Worm (Caenorhabditis elegans): Measurements from ENCODE around the gene idpa-2.

Gene idpa-2

ce11 chrII:8763367-8763766, 29.2 kb downstream of the idpa-2 start:
- TF ChIP-seq tbx-2 (tag; optimal IDR thresholded peaks at IDR 0.05) (no peak), pha-2 (tag; optimal IDR thresholded peaks at IDR 0.05) (no peak), ceh-24 (tag; optimal IDR thresholded peaks at IDR 0.05) (no peak), mec-3 (tag; optimal IDR thresholded peaks at IDR 0.05; ENCODE audit: borderline replicate concordance) (no peak)

- no peak for TF ChIP-seq ceh-31 (tag; optimal IDR thresholded peaks at IDR 0.05)
- no peak for TF ChIP-seq hlh-8 (tag; optimal IDR thresholded peaks at IDR 0.05)
- TF ChIP-seq pha-4 (tag; optimal IDR thresholded peaks at IDR 0.05): no peak
- no peak for TF ChIP-seq gmeb-2 (tag; optimal IDR thresholded peaks at IDR 0.05)
- TF ChIP-seq rnt-1 (tag; optimal IDR thresholded peaks at IDR 0.05): no peak
- TF ChIP-seq sdc-2 (tag; optimal IDR thresholded peaks at IDR 0.05): no peak
- TF ChIP-seq ref-2 (tag; optimal IDR thresholded peaks at IDR 0.05): no peak
- TF ChIP-seq ceh-9 (tag; optimal IDR thresholded peaks at IDR 0.05): no peak
- no peak for TF ChIP-seq ceh-22 (tag; optimal IDR thresholded peaks at IDR 0.05)
- no peak for TF ChIP-seq C08G9.2 (tag; optimal IDR thresholded peaks at IDR 0.05)
- no peak for TF ChIP-seq nfya-1 (tag; optimal IDR thresholded peaks at IDR 0.05)
- TF ChIP-seq tbx-7 (tag; optimal IDR thresholded peaks at IDR 0.05): no peak
Observed at ce11 chrII:8761739-8762138, 30.8 kb downstream of the idpa-2 start.

ce11 chrII:8759493-8759892, 33.0 kb downstream of the idpa-2 start, which contains the start of gene fut-1:
fut-1 (minus strand) TSS chrII:8759593.
- no peak for TF ChIP-seq dve-1 (tag; optimal IDR thresholded peaks at IDR 0.05)
- TF ChIP-seq rnt-1 (tag; optimal IDR thresholded peaks at IDR 0.05): no peak
- TF ChIP-seq lim-6 (tag; optimal IDR thresholded peaks at IDR 0.05): no peak
- no peak for TF ChIP-seq pqm-1 (tag; optimal IDR thresholded peaks at IDR 0.05)
- TF ChIP-seq tbx-2 (tag; optimal IDR thresholded peaks at IDR 0.05): no peak
- no peak for TF ChIP-seq ceh-24 (tag; optimal IDR thresholded peaks at IDR 0.05)
- no peak for TF ChIP-seq pha-4 (tag; optimal IDR thresholded peaks at IDR 0.05)
- no peak for TF ChIP-seq pros-1 (tag; optimal IDR thresholded peaks at IDR 0.05)
- no peak for TF ChIP-seq hlh-13 (GFP tag; optimal IDR thresholded peaks at IDR 0.05)
- no peak for TF ChIP-seq ceh-9 (tag; optimal IDR thresholded peaks at IDR 0.05)
- no peak for TF ChIP-seq ama-1 (optimal IDR thresholded peaks at IDR 0.05)
- TF ChIP-seq F13H6.1 (tag; optimal IDR thresholded peaks at IDR 0.05): no peak
- no peak for TF ChIP-seq sdc-2 (tag; optimal IDR thresholded peaks at IDR 0.05)

ce11 chrII:8755270-8755669, 37.3 kb downstream of the idpa-2 start, which contains the start of gene K08F8.7:
K08F8.7 (minus strand) TSS chrII:8755370.
- no peak for TF ChIP-seq hlh-15 (tag; optimal IDR thresholded peaks at IDR 0.05)
- no peak for TF ChIP-seq hlh-13 (GFP tag; optimal IDR thresholded peaks at IDR 0.05)
- no peak for TF ChIP-seq elt-4 (tag; optimal IDR thresholded peaks at IDR 0.05)
- TF ChIP-seq eyg-1 (tag; optimal IDR thresholded peaks at IDR 0.05): no peak
- no peak for TF ChIP-seq pat-9 (tag; optimal IDR thresholded peaks at IDR 0.05)
- TF ChIP-seq ahr-1 (tag; optimal IDR thresholded peaks at IDR 0.05): no peak
- TF ChIP-seq ceh-2 (tag; optimal IDR thresholded peaks at IDR 0.05): no peak
- no peak for TF ChIP-seq Y22D7AL.16 (tag; optimal IDR thresholded peaks at IDR 0.05)
- no peak for TF ChIP-seq ceh-48 (tag; optimal IDR thresholded peaks at IDR 0.05)
- TF ChIP-seq ceh-18 (tag; optimal IDR thresholded peaks at IDR 0.05): no peak
- no peak for TF ChIP-seq ama-1 (optimal IDR thresholded peaks at IDR 0.05)
- no peak for TF ChIP-seq ceh-30 (tag; optimal IDR thresholded peaks at IDR 0.05)
- TF ChIP-seq C38D4.7 (GFP tag; optimal IDR thresholded peaks at IDR 0.05): no peak
- TF ChIP-seq mec-3 (tag; optimal IDR thresholded peaks at IDR 0.05; ENCODE audit: borderline replicate concordance): no peak

ce11 chrII:8751686-8752085, 40.9 kb downstream of the idpa-2 start, which contains the start of gene atf-2:
atf-2 (plus strand) TSS chrII:8751986.
- TF ChIP-seq gmeb-2 (tag; optimal IDR thresholded peaks at IDR 0.05) (no peak), pros-1 (tag; optimal IDR thresholded peaks at IDR 0.05) (no peak), hlh-15 (tag; optimal IDR thresholded peaks at IDR 0.05) (no peak), che-1 (tag; optimal IDR thresholded peaks at IDR 0.05) (no peak), ceh-18 (tag; optimal IDR thresholded peaks at IDR 0.05) (no peak), ceh-14 (tag; optimal IDR thresholded peaks at IDR 0.05) (no peak), mec-3 (tag; optimal IDR thresholded peaks at IDR 0.05; ENCODE audit: borderline replicate concordance) (no peak), C38D4.7 (GFP tag; optimal IDR thresholded peaks at IDR 0.05) (no peak), ztf-16 (tag; optimal IDR thresholded peaks at IDR 0.05) (no peak), ttx-3 (tag; optimal IDR thresholded peaks at IDR 0.05) (no peak), elt-4 (tag; optimal IDR thresholded peaks at IDR 0.05) (no peak)

All from whole organism, late embryonic.